Fruit fly (Drosophila melanogaster) whole organism, adult: ENCODE data around the gene vari.

Source experiments
- CG11617 ChIP-seq: fragments of 200-800 bp; sonication (Bioruptor generic); optimal IDR thresholded peaks from 2 replicates; lab custom pipeline; 2017; ENCODE audit warnings: mild to moderate bottlenecking, missing biosample characterization, missing genetic modification reagents, missing genetic modification characterization
- CG14711 ChIP-seq: fragments of 200-800 bp; sonication (Bioruptor generic); optimal IDR thresholded peaks from 2 replicates; lab custom pipeline; 2018; ENCODE audit warnings: missing biosample characterization, mild to moderate bottlenecking, missing genetic modification characterization, moderate library complexity
- CG5204 ChIP-seq: fragments of 200-800 bp; sonication (Bioruptor generic); optimal IDR thresholded peaks from 2 replicates; lab custom pipeline; 2016; ENCODE audit warnings: missing biosample characterization, missing genetic modification characterization
- CG7045 ChIP-seq: fragments of 200-800 bp; sonication (Bioruptor generic); optimal IDR thresholded peaks from 2 replicates; lab custom pipeline; 2017; ENCODE audit warnings: missing biosample characterization, mild to moderate bottlenecking, missing genetic modification characterization
- CG7101 ChIP-seq: fragments of 200-800 bp; sonication (Bioruptor generic); optimal IDR thresholded peaks from 2 replicates; lab custom pipeline; 2018; ENCODE audit warnings: missing biosample characterization, mild to moderate bottlenecking, missing genetic modification characterization, moderate library complexity
- Clk ChIP-seq: fragments of 200-800 bp; sonication (Bioruptor generic); optimal IDR thresholded peaks from 2 replicates; lab custom pipeline; 2017; ENCODE audit warnings: missing biosample characterization, missing genetic modification characterization
- Mnt ChIP-seq: fragments of 200-800 bp; sonication (Bioruptor generic); optimal IDR thresholded peaks from 2 replicates; lab custom pipeline; 2016; ENCODE audit warnings: missing biosample characterization, mild to moderate bottlenecking, missing genetic modification characterization
- cic ChIP-seq: fragments of 200-800 bp; sonication (Bioruptor generic); optimal IDR thresholded peaks from 2 replicates; lab custom pipeline; 2017; ENCODE audit warnings: missing biosample characterization, mild to moderate bottlenecking, missing genetic modification characterization, moderate library complexity
- cnc ChIP-seq, 2 experiments: fragments of >200 bp; optimal IDR thresholded peaks; 2 replicates each; lab custom pipeline; 2017
- kay ChIP-seq: fragments of 200-800 bp; sonication (Bioruptor generic); peaks from one replicate; lab custom pipeline; 2016; ENCODE audit warnings: missing biosample characterization, missing genetic modification characterization, borderline replicate concordance
- ovo ChIP-seq: fragments of 200-800 bp; sonication (Bioruptor generic); optimal IDR thresholded peaks from 2 replicates; lab custom pipeline; 2016; ENCODE audit warnings: missing biosample characterization, missing genetic modification characterization
- toe ChIP-seq: fragments of 200-800 bp; sonication (Bioruptor generic); optimal IDR thresholded peaks from 2 replicates; lab custom pipeline; 2016; ENCODE audit warnings: missing biosample characterization, missing genetic modification characterization

DNA sequence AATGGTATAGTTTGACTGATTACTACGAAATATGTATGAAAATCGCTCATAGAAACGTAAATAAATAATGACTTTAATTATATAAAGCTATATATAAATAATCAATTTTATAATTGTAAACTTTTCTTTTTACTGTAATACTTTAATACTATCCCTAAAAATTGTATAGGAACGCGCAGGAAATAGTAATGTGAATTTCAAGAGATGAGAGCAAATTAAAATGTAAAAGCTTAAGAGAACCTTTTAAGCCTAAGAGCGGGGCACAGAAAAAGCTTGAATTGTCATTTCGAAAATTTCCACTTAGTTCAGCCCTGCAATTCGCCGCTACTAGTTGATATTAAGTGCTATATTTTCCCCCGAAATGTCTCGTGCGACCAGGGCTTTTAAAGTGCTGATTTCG, 32.5 kb upstream of the vari start, which contains the start of gene CG31673:
- TF ChIP-seq kay (GFP tag; lab: Kevin White, UChicago) (no peak), ovo (GFP tag; lab: Kevin White, UChicago) (no peak), CG14711 (tag; lab: Kevin White, UChicago) (no peak), Clk (GFP tag; lab: Kevin White, UChicago) (no peak), cnc (optimal IDR thresholded peaks at IDR 0.05; lab: Kevin White, UChicago) (no peak), toe (GFP tag; lab: Kevin White, UChicago) (no peak), CG5204 (no peak), cic (GFP tag; lab: Kevin White, UChicago) (no peak), CG7101 (no peak), Mnt (GFP tag; lab: Kevin White, UChicago) (no peak), CG11617 (GFP tag; lab: Kevin White, UChicago) (no peak), CG7045 (GFP tag; lab: Kevin White, UChicago) (no peak)
